Worm (Caenorhabditis elegans): ENCODE results near the gene nhr-70.

DNA sequence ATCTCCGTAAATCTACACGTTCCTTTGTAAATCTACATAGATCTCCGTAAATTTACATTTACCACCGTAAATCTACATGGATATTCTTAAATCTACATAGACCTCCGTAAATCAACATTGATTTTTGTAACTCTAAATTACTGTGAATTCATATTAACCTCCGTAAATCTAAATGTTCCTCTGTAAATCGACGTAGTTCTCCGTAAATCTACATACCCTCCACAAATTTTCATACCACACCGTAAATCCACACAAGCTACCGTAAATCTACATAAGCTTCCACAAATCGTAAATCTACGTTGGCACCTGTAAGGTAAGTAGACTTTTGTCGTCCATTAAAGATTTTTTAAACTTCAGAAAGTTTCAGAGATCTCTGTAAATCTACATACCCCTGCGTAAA, 31.3 kb upstream of the nhr-70 start:
- TF ChIP-seq nfya-1 (tag; optimal IDR thresholded peaks at IDR 0.05; ENCODE audit: insufficient read depth) (no peak), unc-62 (GFP tag; optimal IDR thresholded peaks at IDR 0.05) (no peak), elt-3 (tag; optimal IDR thresholded peaks at IDR 0.05) (no peak), ama-1 (optimal IDR thresholded peaks at IDR 0.05) (no peak)
